Worm (Caenorhabditis elegans) whole organism, L1 larva: ENCODE data around the gene F56D2.8.

Experiments used
- C04F5.9 ChIP-seq: sonication (generic microtip); optimal IDR thresholded peaks from 2 replicates; lab custom pipeline; 2016; ENCODE audit warnings: missing genetic modification characterization, missing compliant biosample characterization
- aha-1 ChIP-seq: fragments of 150-350 bp; optimal IDR thresholded peaks from 2 replicates; lab custom pipeline; 2014; ENCODE audit warnings: missing biosample characterization, missing genetic modification characterization
- aly-2 ChIP-seq: fragments of 150-350 bp; optimal IDR thresholded peaks from 2 replicates; lab custom pipeline; 2014; ENCODE audit warnings: missing biosample characterization, missing genetic modification characterization
- ama-1 ChIP-seq: fragments of 150-350 bp; optimal IDR thresholded peaks from 2 replicates; lab custom pipeline; 2014
- ceh-63 ChIP-seq: fragments of 200-800 bp; sonication (Bioruptor generic); optimal IDR thresholded peaks from 2 replicates; lab custom pipeline; 2018; ENCODE audit warnings: mild to moderate bottlenecking, missing genetic modification characterization, missing compliant biosample characterization
- ceh-8 ChIP-seq: fragments of 200-800 bp; sonication (Bioruptor generic); optimal IDR thresholded peaks from 2 replicates; lab custom pipeline; 2018; ENCODE audit warnings: mild to moderate bottlenecking, missing genetic modification characterization, moderate library complexity, missing compliant biosample characterization
- ceh-82 ChIP-seq, 3 experiments: fragments of 150-350 bp in 1 of 3; sonication (generic microtip) in 2 of 3; optimal IDR thresholded peaks; 2 replicates each; lab custom pipeline; 2014 to 2017; ENCODE audit warnings: missing biosample characterization in 3 of 3, missing genetic modification characterization in 3 of 3
- ceh-88 ChIP-seq: fragments of 200-800 bp; sonication (Bioruptor generic); IDR thresholded peaks from 2 replicates; pipeline ENCODE4 v1.3.6; 2022; ENCODE audit warnings: missing genetic modification characterization, missing compliant biosample characterization
- dpl-1 ChIP-seq, 3 experiments: fragments of 150-350 bp in 2 of 3; sonication (generic microtip) in 1 of 3; optimal IDR thresholded peaks; 2 replicates each; lab custom pipeline; 2014 to 2017; ENCODE audit warnings: missing biosample characterization in 3 of 3, missing genetic modification characterization in 3 of 3, missing genetic modification reagents in 3 of 3
- dsc-1 ChIP-seq: sonication (generic microtip); optimal IDR thresholded peaks from 2 replicates; lab custom pipeline; 2016; ENCODE audit warnings: mild to moderate bottlenecking, missing genetic modification characterization, missing compliant biosample characterization
- efl-3 ChIP-seq: fragments of 200-800 bp; sonication (Bioruptor generic); optimal IDR thresholded peaks from 2 replicates; lab custom pipeline; 2018; ENCODE audit warnings: mild to moderate bottlenecking, missing genetic modification characterization, missing compliant biosample characterization
- egl-13 ChIP-seq: sonication (generic microtip); optimal IDR thresholded peaks from 2 replicates; lab custom pipeline; 2016; ENCODE audit warnings: missing genotype, missing genetic modification reagents, missing genetic modification characterization, missing compliant biosample characterization
- elt-3 ChIP-seq, 6 experiments: fragments of 150-350 bp in 1 of 6; sonication (generic microtip); optimal IDR thresholded peaks; 2 replicates each; lab custom pipeline; 2017 to 2018; ENCODE audit warnings: missing biosample characterization in 6 of 6, missing genetic modification characterization in 6 of 6, inconsistent platforms in 1 of 6
- ets-5 ChIP-seq: fragments of 200-800 bp; sonication (Bioruptor generic); IDR thresholded peaks from 2 replicates; pipeline ENCODE4 v1.3.6; 2022; ENCODE audit warnings: missing genetic modification characterization, missing compliant biosample characterization
- fkh-10 ChIP-seq: sonication (generic microtip); optimal IDR thresholded peaks from 2 replicates; lab custom pipeline; 2017; ENCODE audit warnings: missing biosample characterization, missing genetic modification reagents, missing genetic modification characterization
- fkh-8 ChIP-seq: sonication (generic microtip); optimal IDR thresholded peaks from 2 replicates; lab custom pipeline; 2016; ENCODE audit warnings: mild to moderate bottlenecking, missing genetic modification characterization, missing compliant biosample characterization
- fos-1 ChIP-seq: fragments of 150-350 bp; optimal IDR thresholded peaks from 2 replicates; lab custom pipeline; 2014; ENCODE audit warnings: missing biosample characterization, missing genetic modification characterization
- hlh-17 ChIP-seq: fragments of 200-800 bp; sonication (Bioruptor generic); optimal IDR thresholded peaks from 2 replicates; lab custom pipeline; 2018; ENCODE audit warnings: missing genetic modification characterization, mild to moderate bottlenecking, missing compliant biosample characterization, moderate library complexity, borderline replicate concordance
- hpl-2 ChIP-seq: fragments of 150-350 bp; optimal IDR thresholded peaks from 2 replicates; lab custom pipeline; 2014; ENCODE audit warnings: missing biosample characterization, missing genetic modification reagents, missing genetic modification characterization
- irx-1 ChIP-seq: sonication (generic microtip); optimal IDR thresholded peaks from 2 replicates; lab custom pipeline; 2016; ENCODE audit warnings: missing genetic modification characterization, missing compliant biosample characterization
- isw-1 ChIP-seq: fragments of 200-800 bp; sonication (Bioruptor generic); IDR thresholded peaks from 2 replicates; pipeline ENCODE4 v1.3.6; 2022; ENCODE audit warnings: missing genetic modification characterization, missing compliant biosample characterization
- jun-1 ChIP-seq: fragments of 150-350 bp; optimal IDR thresholded peaks from 2 replicates; lab custom pipeline; 2014; ENCODE audit warnings: missing biosample characterization, missing genetic modification reagents, missing genetic modification characterization
- lin-13 ChIP-seq: fragments of 150-350 bp; optimal IDR thresholded peaks from 2 replicates; lab custom pipeline; 2014; ENCODE audit warnings: missing biosample characterization, missing genetic modification reagents, missing genetic modification characterization
- lin-14 ChIP-seq: fragments of 200-800 bp; sonication (Bioruptor generic); optimal IDR thresholded peaks from 2 replicates; lab custom pipeline; 2018; ENCODE audit warnings: mild to moderate bottlenecking, missing genetic modification characterization, moderate library complexity, missing compliant biosample characterization
- lin-15B ChIP-seq: fragments of 150-350 bp; sonication (generic microtip); optimal IDR thresholded peaks from 3 replicates; lab custom pipeline; 2014; ENCODE audit warnings: missing biosample characterization, missing genetic modification characterization
- lin-35 ChIP-seq, 2 experiments: fragments of 150-350 bp; optimal IDR thresholded peaks; 2 replicates each; lab custom pipeline; 2014; ENCODE audit warnings: missing biosample characterization in 2 of 2, missing genetic modification characterization in 2 of 2, missing genetic modification reagents in 2 of 2
- lin-39 ChIP-seq: fragments of 150-350 bp; optimal IDR thresholded peaks from 2 replicates; lab custom pipeline; 2014; ENCODE audit warnings: missing biosample characterization, missing genetic modification reagents, missing genetic modification characterization
- lir-3 ChIP-seq: sonication (generic microtip); optimal IDR thresholded peaks from 2 replicates; lab custom pipeline; 2016; ENCODE audit warnings: mild to moderate bottlenecking, missing genetic modification characterization, moderate library complexity, missing compliant biosample characterization; ENCODE audit not compliant: poor library complexity
- lsy-2 ChIP-seq, 2 experiments: fragments of 150-350 bp; optimal IDR thresholded peaks; 2 replicates each; lab custom pipeline; 2014; ENCODE audit warnings: missing biosample characterization in 2 of 2, missing genetic modification characterization in 2 of 2
- mab-9 ChIP-seq: fragments of 200-800 bp; sonication (Bioruptor generic); IDR thresholded peaks from 2 replicates; pipeline ENCODE4 v1.3.6; 2022; ENCODE audit warnings: missing genetic modification reagents, missing genetic modification characterization, missing compliant biosample characterization
- mdl-1 ChIP-seq, 2 experiments: fragments of 150-350 bp; optimal IDR thresholded peaks; 2 replicates each; lab custom pipeline; 2014 to 2017; ENCODE audit warnings: missing biosample characterization in 2 of 2, missing genetic modification characterization in 2 of 2, inconsistent platforms in 1 of 2
- nhr-11 ChIP-seq: fragments of 150-350 bp; optimal IDR thresholded peaks from 2 replicates; lab custom pipeline; 2014; ENCODE audit warnings: missing biosample characterization, missing genetic modification characterization
- nhr-12 ChIP-seq: sonication (generic microtip); optimal IDR thresholded peaks from 2 replicates; lab custom pipeline; 2017; ENCODE audit warnings: missing biosample characterization, missing genetic modification characterization
- nhr-237 ChIP-seq: fragments of 150-350 bp; optimal IDR thresholded peaks from 2 replicates; lab custom pipeline; 2014; ENCODE audit warnings: missing biosample characterization, missing genetic modification characterization
- nhr-71 ChIP-seq: sonication (generic microtip); optimal IDR thresholded peaks from 2 replicates; lab custom pipeline; 2016; ENCODE audit warnings: mild to moderate bottlenecking, missing genetic modification characterization, moderate library complexity, missing compliant biosample characterization
- nhr-76 ChIP-seq: sonication (generic microtip); optimal IDR thresholded peaks from 2 replicates; lab custom pipeline; 2017; ENCODE audit warnings: missing biosample characterization, missing genetic modification characterization
- nhr-84 ChIP-seq: sonication (generic microtip); optimal IDR thresholded peaks from 2 replicates; lab custom pipeline; 2017; ENCODE audit warnings: missing biosample characterization, missing genetic modification characterization
- nhr-90 ChIP-seq: sonication (generic microtip); optimal IDR thresholded peaks from 2 replicates; lab custom pipeline; 2016; ENCODE audit warnings: mild to moderate bottlenecking, missing genetic modification characterization, missing compliant biosample characterization; ENCODE audit not compliant: poor library complexity
- pag-3 ChIP-seq: sonication (generic microtip); optimal IDR thresholded peaks from 2 replicates; lab custom pipeline; 2017; ENCODE audit warnings: missing genetic modification characterization, mild to moderate bottlenecking, missing compliant biosample characterization, antibody characterized with exemption, borderline replicate concordance; ENCODE audit not compliant: insufficient read depth
- pqm-1 ChIP-seq: sonication (generic microtip); optimal IDR thresholded peaks from 3 replicates; lab custom pipeline; 2017; ENCODE audit warnings: missing biosample characterization, missing genetic modification characterization
- rnt-1 ChIP-seq: sonication (generic microtip); optimal IDR thresholded peaks from 2 replicates; lab custom pipeline; 2016; ENCODE audit warnings: mild to moderate bottlenecking, missing genetic modification characterization, moderate library complexity, missing compliant biosample characterization
- skn-1 ChIP-seq: fragments of 150-350 bp; optimal IDR thresholded peaks from 2 replicates; lab custom pipeline; 2014; ENCODE audit warnings: missing biosample characterization, missing genetic modification characterization
- snpc-4 ChIP-seq: fragments of 150-350 bp; optimal IDR thresholded peaks from 2 replicates; lab custom pipeline; 2014; ENCODE audit warnings: missing biosample characterization, missing genetic modification characterization
- sox-4 ChIP-seq: sonication (generic microtip); optimal IDR thresholded peaks from 2 replicates; lab custom pipeline; 2016; ENCODE audit warnings: missing genetic modification characterization, missing compliant biosample characterization
- sup-37 ChIP-seq: fragments of 200-800 bp; sonication (Bioruptor generic); optimal IDR thresholded peaks from 2 replicates; lab custom pipeline; 2018; ENCODE audit warnings: mild to moderate bottlenecking, missing genetic modification characterization, missing compliant biosample characterization
- swsn-7 ChIP-seq: sonication (generic microtip); optimal IDR thresholded peaks from 2 replicates; lab custom pipeline; 2016; ENCODE audit warnings: missing genetic modification characterization, missing compliant biosample characterization
- tbx-2 ChIP-seq: sonication (generic microtip); optimal IDR thresholded peaks from 2 replicates; lab custom pipeline; 2016; ENCODE audit warnings: missing genetic modification characterization, missing compliant biosample characterization
- tlp-1 ChIP-seq: fragments of 150-350 bp; optimal IDR thresholded peaks from 2 replicates; lab custom pipeline; 2014; ENCODE audit warnings: missing biosample characterization, missing genetic modification characterization
- unc-130 ChIP-seq: fragments of 150-350 bp; optimal IDR thresholded peaks from 2 replicates; lab custom pipeline; 2017; ENCODE audit warnings: missing biosample characterization, missing genetic modification characterization, inconsistent platforms
- unc-98 ChIP-seq: fragments of 200-800 bp; sonication (Bioruptor generic); IDR thresholded peaks from 2 replicates; pipeline ENCODE4 v1.3.6; 2022; ENCODE audit warnings: missing genetic modification characterization, missing compliant biosample characterization
- vab-15 ChIP-seq: sonication (generic microtip); optimal IDR thresholded peaks from 2 replicates; lab custom pipeline; 2017; ENCODE audit warnings: missing genotype, mild to moderate bottlenecking, missing genetic modification characterization, missing compliant biosample characterization
- xbp-1 ChIP-seq: sonication (generic microtip); optimal IDR thresholded peaks from 2 replicates; lab custom pipeline; 2016; ENCODE audit warnings: missing genetic modification characterization, missing compliant biosample characterization
- zip-4 ChIP-seq: fragments of 200-800 bp; sonication (Bioruptor generic); optimal IDR thresholded peaks from 2 replicates; lab custom pipeline; 2018; ENCODE audit warnings: mild to moderate bottlenecking, missing genetic modification characterization, moderate library complexity, missing compliant biosample characterization
- ztf-4 ChIP-seq: fragments of 150-350 bp; optimal IDR thresholded peaks from 2 replicates; lab custom pipeline; 2014; ENCODE audit warnings: missing biosample characterization, missing genetic modification characterization

The F56D2.8 gene

DNA sequence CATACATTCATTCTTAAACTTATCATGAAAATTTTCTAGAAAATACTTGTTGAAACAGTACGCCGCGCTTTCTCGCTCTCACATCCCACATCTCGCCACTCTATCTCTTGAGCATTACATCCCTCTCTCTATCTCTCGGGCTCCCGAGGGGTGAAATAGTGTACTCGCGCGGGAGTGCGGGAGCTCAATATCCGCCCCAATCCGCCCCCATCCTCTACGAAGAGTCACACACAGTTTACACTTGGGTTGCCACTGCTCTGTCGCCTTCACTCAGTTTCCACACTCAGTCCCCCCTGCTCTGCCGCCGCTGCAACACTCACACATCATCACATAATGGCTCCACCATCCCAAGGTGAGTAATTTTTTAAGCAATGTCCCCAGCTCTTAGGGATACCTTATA lies 17.9 kb downstream of the F56D2.8 start, which contains the start of gene mlc-3:
Gene mlc-3, plus strand, starts transcription at position 227 of the 400 bp plus-strand sequence.
- TF ChIP-seq unc-130 (no peak), ceh-63 (GFP tag; lab: Kevin White, UChicago) (no peak), xbp-1 (tag; lab: Kevin White, UChicago) (peak; percentile 2), hpl-2 (GFP tag; lab: Kevin White, UChicago) (no peak), nhr-237 (no peak), rnt-1 (tag; lab: Kevin White, UChicago) (peak; percentile 65), ztf-4 (tag; lab: Kevin White, UChicago) (no peak), swsn-7 (tag; lab: Kevin White, UChicago) (no peak), tlp-1 (no peak), skn-1 (no peak), sox-4 (no peak), aha-1 (tag; lab: Kevin White, UChicago) (no peak), lin-14 (GFP tag; lab: Kevin White, UChicago) (peak; percentile 48), sup-37 (GFP tag; lab: Kevin White, UChicago) (no peak), mdl-1 (tag; optimal IDR thresholded peaks at IDR 0.05; lab: Kevin White, UChicago) (no peak), nhr-12 (tag; lab: Kevin White, UChicago) (no peak), nhr-11 (tag; lab: Kevin White, UChicago) (no peak), ets-5 (GFP tag; lab: Robert Waterston, UW) (no peak), fkh-10 (no peak), egl-13 (tag; lab: Kevin White, UChicago) (no peak), dpl-1 (GFP tag; optimal IDR thresholded peaks at IDR 0.05; lab: Kevin White, UChicago) (no peak), fkh-8 (tag; lab: Kevin White, UChicago) (no peak), lir-3 (no peak), pag-3 (tag; lab: Kevin White, UChicago) (peak; percentile 56), nhr-90 (tag; lab: Kevin White, UChicago) (no peak), lin-39 (no peak), pqm-1 (tag; lab: Kevin White, UChicago) (no peak), isw-1 (no peak), nhr-71 (tag; lab: Kevin White, UChicago) (peak; percentile 52), lin-35 (GFP tag; optimal IDR thresholded peaks at IDR 0.05; lab: Kevin White, UChicago) (no peak), lin-15B (tag; lab: Kevin White, UChicago) (no peak), hlh-17 (no peak), ceh-82 (tag; optimal IDR thresholded peaks at IDR 0.05; lab: Kevin White, UChicago) (no peak), snpc-4 (tag; lab: Kevin White, UChicago) (no peak), zip-4 (GFP tag; lab: Kevin White, UChicago) (no peak), irx-1 (tag; lab: Kevin White, UChicago) (no peak), fos-1 (tag; lab: Kevin White, UChicago) (no peak), efl-3 (GFP tag; lab: Kevin White, UChicago) (no peak), dsc-1 (tag; lab: Kevin White, UChicago) (peak; percentile 11), vab-15 (tag; lab: Kevin White, UChicago) (no peak), lin-13 (GFP tag; lab: Kevin White, UChicago) (no peak), C04F5.9 (tag; lab: Kevin White, UChicago) (no peak), elt-3 (tag; optimal IDR thresholded peaks at IDR 0.05; lab: Kevin White, UChicago) (no peak), jun-1 (tag; lab: Kevin White, UChicago) (no peak), nhr-84 (no peak), nhr-76 (tag; lab: Kevin White, UChicago) (no peak), mab-9 (GFP tag; lab: Robert Waterston, UW) (no peak), tbx-2 (tag; lab: Kevin White, UChicago) (peak; percentile 3), aly-2 (tag; lab: Kevin White, UChicago) (no peak), ceh-88 (no peak), unc-98 (no peak), ama-1 (lab: Kevin White, UChicago) (peak; percentile 32), lsy-2 (tag; optimal IDR thresholded peaks at IDR 0.05; lab: Kevin White, UChicago) (peak in 1 of 2 experiments; percentile 32), ceh-8 (GFP tag; lab: Kevin White, UChicago) (no peak)
